Fruit fly (Drosophila melanogaster): ENCODE measurements around the gene CG7142.

The CG7142 gene

DNA sequence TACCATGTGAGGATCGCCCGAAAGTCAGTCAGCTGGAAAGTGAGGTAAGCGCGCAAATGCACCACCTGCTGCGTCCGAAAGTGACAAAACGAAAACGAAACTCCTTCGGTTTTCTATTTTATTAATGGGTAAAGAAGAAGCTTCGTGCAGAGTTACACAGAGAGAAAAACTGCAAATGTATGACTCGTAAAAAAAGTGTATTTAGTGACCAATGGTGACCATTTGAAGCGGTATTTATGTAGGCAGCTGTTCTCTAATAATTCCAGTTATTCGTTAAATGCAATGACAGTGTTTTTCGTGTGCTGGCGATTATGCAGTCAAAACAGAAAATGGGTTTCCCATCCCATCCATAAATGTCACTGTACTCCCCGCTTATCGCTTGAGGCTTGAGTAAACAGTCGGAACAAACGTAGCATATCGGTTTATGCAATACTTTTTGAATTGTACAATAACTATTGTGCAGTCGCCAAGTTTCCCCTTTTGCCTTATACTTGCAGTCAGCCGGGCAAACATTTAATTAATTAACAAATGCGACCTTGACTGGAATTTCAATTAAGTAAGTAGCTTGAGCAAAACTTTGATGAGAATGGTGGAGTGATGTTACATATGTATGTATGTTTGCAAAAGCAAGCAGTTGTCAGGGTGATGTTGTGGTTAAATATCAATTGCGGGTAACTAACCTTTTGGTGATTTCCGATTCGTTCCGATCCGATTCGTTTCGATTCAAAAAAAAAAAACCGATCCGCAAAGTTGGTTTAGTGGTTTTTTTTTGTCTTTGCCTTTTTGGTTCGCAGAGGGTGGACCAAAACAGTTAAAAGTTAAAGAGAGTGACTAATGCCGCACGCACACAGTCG, 18.3 kb upstream of the CG7142 start:
- TF ChIP-seq Myc (optimal IDR thresholded peaks at IDR 0.05) (no peak), insv (optimal IDR thresholded peaks at IDR 0.05) (no peak), Sin3A (optimal IDR thresholded peaks at IDR 0.05) (no peak), psq (optimal IDR thresholded peaks at IDR 0.05) (no peak), h (optimal IDR thresholded peaks at IDR 0.05) (no peak), ttk (optimal IDR thresholded peaks at IDR 0.05) (no peak)

DNA sequence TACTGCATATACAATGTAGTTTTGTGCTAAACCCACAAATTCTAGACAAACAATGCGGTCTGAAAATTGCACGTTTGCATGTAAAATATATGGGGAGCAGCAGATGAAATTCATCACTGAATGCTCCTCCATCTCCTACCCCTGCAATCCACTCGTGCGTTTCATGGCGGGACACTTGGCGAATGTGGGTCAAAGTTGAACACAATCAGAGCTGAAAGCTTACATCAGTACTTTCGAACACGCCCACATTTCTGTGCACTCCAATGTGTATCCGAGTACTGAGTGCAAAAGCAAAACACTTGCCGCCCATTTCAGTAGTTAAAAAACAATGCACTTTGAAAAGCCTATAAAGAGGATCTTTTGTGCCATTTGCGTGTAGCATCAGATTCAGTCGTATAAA, 17.4 kb upstream of the CG7142 start:
- TF ChIP-seq h (optimal IDR thresholded peaks at IDR 0.05) (no peak), Myc (optimal IDR thresholded peaks at IDR 0.05) (no peak), Sin3A (optimal IDR thresholded peaks at IDR 0.05) (no peak), ttk (optimal IDR thresholded peaks at IDR 0.05) (no peak), psq (optimal IDR thresholded peaks at IDR 0.05) (no peak), insv (optimal IDR thresholded peaks at IDR 0.05) (no peak)

- TF ChIP-seq psq (optimal IDR thresholded peaks at IDR 0.05) = no peak
These were observed 16.8 kb upstream of the CG7142 start for dm6 chr3R:18296084-18296483.

dm6 chr3R:18295262-18295944, 16.1 kb upstream of the CG7142 start:
- TF ChIP-seq Sin3A (optimal IDR thresholded peaks at IDR 0.05) = no peak
- no peak for TF ChIP-seq ttk (optimal IDR thresholded peaks at IDR 0.05)
- no peak for TF ChIP-seq insv (optimal IDR thresholded peaks at IDR 0.05)
- TF ChIP-seq psq (optimal IDR thresholded peaks at IDR 0.05) = no peak
- no peak for TF ChIP-seq h (optimal IDR thresholded peaks at IDR 0.05)
- no peak for TF ChIP-seq Myc (optimal IDR thresholded peaks at IDR 0.05)

DNA sequence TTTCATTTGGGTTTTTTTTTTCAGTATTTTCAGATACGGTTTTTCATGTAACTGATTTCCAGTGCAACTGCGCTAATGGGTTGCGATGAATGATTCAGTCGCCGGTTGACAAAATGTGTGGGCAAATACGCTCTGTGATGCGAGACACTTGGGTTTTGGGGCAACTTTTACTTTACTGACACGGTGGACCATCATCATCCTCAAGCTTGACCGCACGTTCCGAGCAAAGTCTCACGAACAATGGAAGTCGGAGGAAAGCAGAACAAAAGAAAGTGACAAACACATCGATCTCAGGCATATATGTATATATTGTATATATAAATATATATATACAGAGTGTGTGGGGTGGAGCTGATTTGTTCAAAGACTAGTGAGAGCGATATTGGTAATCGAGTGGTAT, 15.2 kb upstream of the CG7142 start:
- TF ChIP-seq Myc (optimal IDR thresholded peaks at IDR 0.05) = no peak
- TF ChIP-seq Sin3A (optimal IDR thresholded peaks at IDR 0.05) = no peak
- no peak for TF ChIP-seq insv (optimal IDR thresholded peaks at IDR 0.05)
- no peak for TF ChIP-seq ttk (optimal IDR thresholded peaks at IDR 0.05)
- no peak for TF ChIP-seq psq (optimal IDR thresholded peaks at IDR 0.05)
- TF ChIP-seq h (optimal IDR thresholded peaks at IDR 0.05) = no peak

DNA sequence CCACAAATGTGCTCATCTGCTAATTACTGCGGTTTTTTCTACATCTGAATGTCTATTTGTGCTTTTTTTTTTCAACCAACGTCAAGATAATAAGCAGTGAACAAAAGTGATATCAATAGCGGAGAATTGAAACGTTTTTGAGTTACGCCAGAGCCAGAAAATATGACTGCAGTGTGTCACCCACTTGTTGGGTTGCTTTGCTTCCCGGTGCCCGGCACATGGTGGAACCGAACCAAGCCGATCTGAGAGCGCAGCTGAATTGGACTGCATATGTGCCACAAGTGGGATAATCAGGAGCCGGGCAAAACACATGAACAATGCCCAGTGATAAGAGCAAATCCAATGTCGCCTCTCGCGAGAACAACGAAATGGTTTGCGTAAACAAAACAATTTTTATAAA, 13.0 kb upstream of the CG7142 start:
- TF ChIP-seq h (optimal IDR thresholded peaks at IDR 0.05) (no peak), psq (optimal IDR thresholded peaks at IDR 0.05) (no peak), Sin3A (optimal IDR thresholded peaks at IDR 0.05) (no peak), ttk (optimal IDR thresholded peaks at IDR 0.05) (no peak), Myc (optimal IDR thresholded peaks at IDR 0.05) (no peak), insv (optimal IDR thresholded peaks at IDR 0.05) (no peak)

- TF ChIP-seq h (optimal IDR thresholded peaks at IDR 0.05) (no peak), insv (optimal IDR thresholded peaks at IDR 0.05) (no peak), Sin3A (optimal IDR thresholded peaks at IDR 0.05) (no peak), Myc (optimal IDR thresholded peaks at IDR 0.05) (no peak), ttk (optimal IDR thresholded peaks at IDR 0.05) (no peak), psq (optimal IDR thresholded peaks at IDR 0.05) (no peak)
These were observed 12.5 kb upstream of the CG7142 start for dm6 chr3R:18291831-18292230.

DNA sequence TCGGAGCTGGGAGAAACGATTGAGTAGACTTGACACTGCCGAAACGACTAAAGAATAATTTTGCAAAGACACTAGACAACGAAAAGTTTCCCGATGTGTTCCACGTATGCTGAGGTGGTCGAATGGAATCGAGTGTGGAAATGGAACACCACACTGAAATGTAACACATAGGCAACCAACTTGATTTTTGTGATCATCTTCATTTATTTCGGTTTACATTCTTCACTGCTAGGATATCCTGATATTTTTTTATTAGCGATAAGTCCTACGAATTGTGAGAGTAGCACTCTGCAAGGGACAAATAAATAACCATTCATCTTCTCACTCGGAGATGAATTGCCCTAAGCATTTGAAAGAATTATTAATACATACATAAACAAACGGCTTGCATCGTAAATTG, 9.4 kb upstream of the CG7142 start, which contains the start of gene CG7131:
Gene CG7131, minus strand, starts transcription at position 101 of the 400 bp plus-strand sequence.
- no peak for TF ChIP-seq insv (optimal IDR thresholded peaks at IDR 0.05)
- TF ChIP-seq ttk (optimal IDR thresholded peaks at IDR 0.05) = no peak
- TF ChIP-seq h (optimal IDR thresholded peaks at IDR 0.05) = no peak
- TF ChIP-seq Myc (optimal IDR thresholded peaks at IDR 0.05) = no peak
- TF ChIP-seq psq (optimal IDR thresholded peaks at IDR 0.05) = no peak

DNA sequence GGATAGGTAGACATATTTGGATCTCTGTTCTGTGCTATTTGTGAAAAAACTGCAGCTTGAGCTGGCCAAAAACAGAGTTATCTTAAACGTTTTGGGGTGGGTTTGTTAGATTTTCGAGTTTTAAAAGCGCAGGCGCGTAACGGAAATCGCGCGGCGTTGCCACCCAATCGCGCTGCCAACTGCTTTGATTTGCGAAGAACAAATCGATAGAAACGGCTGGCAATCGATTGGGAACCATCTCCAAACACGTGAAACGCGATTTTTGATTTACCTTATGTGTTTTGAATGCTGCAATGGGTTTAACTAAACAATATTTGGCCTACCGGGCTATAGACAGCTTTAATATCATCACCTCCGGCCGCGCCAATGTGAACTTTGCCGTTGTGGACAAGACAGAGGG, 4.1 kb upstream of the CG7142 start, which contains the start of the genes CG14312 and CG8064:
Gene CG14312, minus strand, starts transcription at position 88 of the 400 bp plus-strand sequence.
Gene CG8064, plus strand, starts transcription at position 220 of the 400 bp plus-strand sequence.
- TF ChIP-seq ttk (optimal IDR thresholded peaks at IDR 0.05) (no peak), Sin3A (optimal IDR thresholded peaks at IDR 0.05) (no peak), h (optimal IDR thresholded peaks at IDR 0.05) (no peak), psq (optimal IDR thresholded peaks at IDR 0.05) (no peak), insv (optimal IDR thresholded peaks at IDR 0.05) (no peak), Myc (optimal IDR thresholded peaks at IDR 0.05) (no peak)

- no peak for TF ChIP-seq psq (optimal IDR thresholded peaks at IDR 0.05)
- no peak for TF ChIP-seq Myc (optimal IDR thresholded peaks at IDR 0.05)
- no peak for TF ChIP-seq insv (optimal IDR thresholded peaks at IDR 0.05)
- no peak for TF ChIP-seq h (optimal IDR thresholded peaks at IDR 0.05)
- no peak for TF ChIP-seq Sin3A (optimal IDR thresholded peaks at IDR 0.05)
- no peak for TF ChIP-seq ttk (optimal IDR thresholded peaks at IDR 0.05)
These were observed 1.6 kb upstream of the CG7142 start for dm6 chr3R:18280866-18281473.

DNA sequence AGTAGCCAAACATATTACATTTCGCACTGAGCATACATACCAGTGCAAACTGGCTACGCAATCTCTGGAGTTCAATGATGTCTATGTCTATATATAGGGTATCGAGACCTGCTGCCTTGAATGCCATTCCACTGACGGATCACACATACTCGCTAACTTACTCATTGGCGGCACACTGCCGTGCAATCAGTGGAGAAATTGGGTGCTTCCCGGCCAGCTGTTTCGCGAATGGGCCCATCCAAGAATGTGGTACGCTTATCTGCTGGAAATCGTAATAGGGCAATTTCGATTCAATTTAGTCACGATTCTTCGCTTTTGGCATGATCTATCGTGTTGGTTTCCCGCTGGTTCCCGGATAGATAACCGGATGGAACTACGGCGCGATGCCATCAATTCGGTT, 811 bp upstream of the CG7142 start:
- TF ChIP-seq insv (optimal IDR thresholded peaks at IDR 0.05) = no peak
- TF ChIP-seq Sin3A (optimal IDR thresholded peaks at IDR 0.05) = no peak
- no peak for TF ChIP-seq ttk (optimal IDR thresholded peaks at IDR 0.05)
- TF ChIP-seq Myc (optimal IDR thresholded peaks at IDR 0.05) = no peak
- TF ChIP-seq psq (optimal IDR thresholded peaks at IDR 0.05) = no peak
- no peak for TF ChIP-seq h (optimal IDR thresholded peaks at IDR 0.05)

- TF ChIP-seq Myc (optimal IDR thresholded peaks at IDR 0.05) (no peak), insv (optimal IDR thresholded peaks at IDR 0.05) (no peak), Sin3A (optimal IDR thresholded peaks at IDR 0.05) (no peak), ttk (optimal IDR thresholded peaks at IDR 0.05) (no peak), psq (optimal IDR thresholded peaks at IDR 0.05) (no peak), h (optimal IDR thresholded peaks at IDR 0.05) (no peak)
These were observed 1.9 kb downstream of the CG7142 start for dm6 chr3R:18277406-18277805.
